Worm (Caenorhabditis elegans): ENCODE results near the gene dlc-5.

dlc-5 gene

DNA sequence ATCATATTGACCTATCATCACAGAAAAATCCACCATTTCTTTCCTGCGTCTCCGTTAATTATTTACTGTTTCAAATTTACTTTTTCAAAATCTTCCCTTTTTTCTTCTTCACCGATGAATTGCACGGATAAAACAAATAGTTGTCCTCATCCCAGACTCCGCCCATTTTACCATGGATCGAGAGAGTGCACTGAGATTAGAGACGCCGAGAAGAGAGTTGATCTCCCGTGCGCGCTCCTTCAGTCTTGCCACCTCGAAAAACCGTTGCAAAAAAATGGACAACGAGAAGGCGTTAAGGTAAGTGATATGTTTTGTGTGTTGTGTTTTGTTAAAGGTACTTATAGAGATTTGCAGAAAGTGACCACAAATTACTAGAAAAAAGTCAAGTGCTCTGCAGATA is at the start of gene dlc-5:
TSS of gene dlc-5 (plus strand) at position 154 of the 400 bp plus-strand sequence.
- no peak for TF ChIP-seq dao-5 (tag; optimal IDR thresholded peaks at IDR 0.05)
- no peak for TF ChIP-seq W03F9.2 (tag; optimal IDR thresholded peaks at IDR 0.05)

DNA sequence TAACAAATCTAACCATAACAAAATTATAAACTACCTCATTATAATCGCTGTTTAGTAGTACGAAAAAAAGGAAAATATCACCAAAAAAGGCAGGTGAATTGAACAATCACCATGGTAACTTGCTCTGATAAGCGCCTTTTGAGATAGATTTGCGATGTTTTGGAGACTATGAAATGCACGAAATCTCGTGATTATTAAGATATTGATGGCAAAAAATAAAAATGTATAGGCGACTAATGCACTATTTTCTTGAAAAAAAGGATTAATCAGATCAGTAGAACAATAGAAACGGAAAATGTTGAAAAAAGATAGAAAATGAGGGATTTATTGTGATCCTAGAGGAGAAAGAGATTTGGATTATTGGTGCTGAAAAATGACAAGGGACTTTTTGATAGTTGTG is 49.5 kb upstream of the dlc-5 start:
- TF ChIP-seq him-1 (tag; optimal IDR thresholded peaks at IDR 0.05) (no peak), W03F9.2 (tag; optimal IDR thresholded peaks at IDR 0.05) (no peak), dao-5 (tag; optimal IDR thresholded peaks at IDR 0.05) (no peak)

DNA sequence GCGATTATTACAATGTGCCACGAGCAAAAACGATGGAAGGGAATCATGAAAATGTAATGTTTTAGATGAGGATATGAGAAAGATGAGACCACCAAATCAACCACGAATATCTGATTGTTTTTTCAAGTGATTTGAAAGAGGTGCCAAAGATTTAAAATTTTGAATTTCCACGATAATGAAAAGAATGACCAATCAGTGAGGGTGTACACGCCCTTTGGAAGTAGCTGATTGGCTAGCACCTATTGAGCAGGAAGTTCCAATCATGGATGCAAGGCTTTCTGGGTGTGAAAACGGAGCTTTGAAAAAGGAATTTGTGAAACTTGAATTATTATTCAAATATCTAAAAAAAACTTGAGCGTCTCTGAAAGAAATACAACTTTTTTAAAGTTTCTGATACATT is 46.4 kb upstream of the dlc-5 start:
- TF ChIP-seq him-1 (tag; optimal IDR thresholded peaks at IDR 0.05) = no peak
- TF ChIP-seq W03F9.2 (tag; optimal IDR thresholded peaks at IDR 0.05) = no peak
- TF ChIP-seq dao-5 (tag; optimal IDR thresholded peaks at IDR 0.05) = no peak

DNA sequence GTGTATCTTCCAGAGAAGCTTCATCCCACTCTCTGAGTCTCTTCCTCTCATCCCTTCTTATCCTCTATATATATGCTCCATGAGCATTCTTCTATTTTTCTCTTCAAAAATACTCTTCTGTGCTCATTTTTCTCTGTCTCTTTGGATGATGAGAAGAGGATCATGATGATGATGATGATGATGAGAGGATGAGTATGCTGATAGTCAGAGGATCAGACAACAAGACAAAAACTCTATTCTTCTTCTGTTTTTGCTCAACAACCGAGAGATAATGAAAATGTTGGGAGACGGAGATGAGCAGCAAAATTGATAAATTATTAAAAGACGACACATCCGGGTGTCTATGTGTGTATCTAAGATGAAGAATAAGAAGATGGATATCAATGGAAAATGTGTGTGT is 44.7 kb upstream of the dlc-5 start:
- TF ChIP-seq dao-5 (tag; optimal IDR thresholded peaks at IDR 0.05) = no peak
- peak; percentile 57 for TF ChIP-seq him-1 (tag; optimal IDR thresholded peaks at IDR 0.05)
- no peak for TF ChIP-seq W03F9.2 (tag; optimal IDR thresholded peaks at IDR 0.05)

DNA sequence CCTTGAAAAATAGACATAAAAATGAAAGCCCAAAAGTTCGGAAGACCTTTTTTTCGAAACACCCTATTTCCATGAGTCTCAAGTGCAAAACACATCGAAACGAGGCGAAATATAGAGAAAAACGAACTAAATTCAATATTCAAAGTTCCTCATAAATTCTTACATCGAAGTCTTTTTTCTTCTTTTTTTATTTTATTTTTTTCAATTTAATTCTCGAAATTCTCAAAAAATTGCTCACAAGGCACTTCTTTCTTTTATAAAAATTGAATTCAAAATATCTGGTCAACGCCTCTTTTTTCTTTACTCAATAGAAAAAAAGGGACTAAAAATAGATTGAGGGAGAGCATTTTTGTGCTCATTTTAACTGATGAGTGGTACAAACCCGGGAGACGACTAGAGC is 42.8 kb upstream of the dlc-5 start:
- no peak for TF ChIP-seq dao-5 (tag; optimal IDR thresholded peaks at IDR 0.05)
- no peak for TF ChIP-seq W03F9.2 (tag; optimal IDR thresholded peaks at IDR 0.05)
- no peak for TF ChIP-seq him-1 (tag; optimal IDR thresholded peaks at IDR 0.05)

DNA sequence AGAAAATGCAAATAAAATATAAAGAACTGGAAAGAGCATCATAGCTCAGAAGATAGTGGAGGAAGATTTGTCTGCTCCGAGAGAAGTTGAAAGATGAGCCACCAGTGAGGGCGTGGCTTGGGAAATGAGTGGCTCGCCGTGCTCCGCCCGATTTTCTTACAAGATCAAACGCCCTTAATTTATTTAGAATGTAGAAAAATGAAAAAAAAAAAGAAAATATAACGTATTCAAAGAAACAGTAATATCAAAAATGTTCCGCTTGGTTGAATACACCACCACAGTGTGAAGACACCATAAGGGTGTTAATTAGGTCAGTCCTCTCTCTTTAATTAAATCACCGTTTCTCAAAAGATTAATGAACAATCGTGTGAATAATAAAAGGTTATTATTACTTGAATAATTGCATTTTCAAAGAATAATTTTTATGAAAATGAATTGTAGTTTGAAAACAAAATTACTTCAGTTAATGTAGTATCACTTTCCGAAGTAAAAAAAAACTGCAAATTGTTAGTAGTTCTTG is 35.6 kb upstream of the dlc-5 start, which contains the start of gene sfrp-1:
TSS of gene sfrp-1 (minus strand) at position 51 of the 520 bp plus-strand sequence.
- TF ChIP-seq dao-5 (tag; optimal IDR thresholded peaks at IDR 0.05) (no peak), W03F9.2 (tag; optimal IDR thresholded peaks at IDR 0.05) (no peak), him-1 (tag; optimal IDR thresholded peaks at IDR 0.05) (no peak)

DNA sequence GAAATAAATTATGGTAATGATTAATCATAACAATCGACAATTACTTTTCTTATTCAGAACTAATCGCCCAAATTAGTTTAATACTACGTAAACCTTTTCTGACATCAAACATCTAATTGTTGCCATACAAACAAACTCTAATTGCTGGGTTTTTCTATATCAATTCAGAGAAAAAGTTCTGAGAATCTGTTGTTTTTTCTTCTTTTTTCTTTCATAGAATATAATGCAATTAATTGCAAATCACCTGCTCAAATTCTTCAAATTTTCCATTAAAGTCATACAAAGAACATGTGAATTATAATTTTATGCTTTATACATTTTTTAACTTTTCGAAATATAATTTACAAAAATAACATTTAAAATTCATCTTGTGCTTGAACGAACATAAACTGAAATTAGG is 34.6 kb upstream of the dlc-5 start:
- TF ChIP-seq dao-5 (tag; optimal IDR thresholded peaks at IDR 0.05) (no peak), him-1 (tag; optimal IDR thresholded peaks at IDR 0.05) (no peak), W03F9.2 (tag; optimal IDR thresholded peaks at IDR 0.05) (no peak)

DNA sequence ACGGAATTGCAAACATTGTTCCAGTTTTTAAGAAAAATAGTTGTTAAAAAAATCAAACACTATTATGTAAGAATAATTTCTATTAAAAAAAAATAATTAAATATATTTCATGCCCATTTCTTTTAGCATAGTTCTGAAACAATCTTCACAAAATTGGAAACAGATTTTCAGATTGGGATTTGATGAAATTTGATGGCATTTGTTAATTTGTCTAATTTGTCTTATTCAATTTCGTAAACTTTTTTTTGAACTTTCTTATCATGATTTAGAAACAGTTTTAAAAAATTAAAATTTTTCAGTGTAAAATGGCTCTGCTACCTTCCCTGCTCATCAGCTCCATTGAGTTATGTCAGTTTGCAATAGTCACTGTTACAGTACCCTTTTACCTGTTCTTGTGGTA is 33.1 kb upstream of the dlc-5 start, which contains the start of gene srv-13:
TSS of gene srv-13 (plus strand) at position 301 of the 400 bp plus-strand sequence.
- TF ChIP-seq dao-5 (tag; optimal IDR thresholded peaks at IDR 0.05) (no peak), him-1 (tag; optimal IDR thresholded peaks at IDR 0.05) (no peak), W03F9.2 (tag; optimal IDR thresholded peaks at IDR 0.05) (no peak)

DNA sequence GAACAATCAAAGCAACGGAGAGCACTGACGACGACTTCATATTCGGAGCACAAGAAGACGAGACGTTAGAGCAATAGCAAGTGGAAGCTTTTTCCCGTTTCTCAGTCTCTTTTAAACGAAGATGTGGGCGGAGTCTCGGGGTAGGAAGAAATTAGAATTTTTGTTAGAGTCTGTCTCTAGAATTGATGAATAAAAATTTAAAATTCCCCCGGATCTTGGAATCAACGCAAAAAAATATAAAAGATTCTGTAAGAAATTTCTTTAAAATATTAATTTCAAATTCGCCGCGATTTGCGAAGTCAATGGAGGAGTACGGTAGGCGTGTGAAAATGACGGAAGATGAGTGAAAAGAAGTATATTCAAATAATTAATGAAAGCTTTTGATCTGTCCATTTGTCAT is 24.5 kb upstream of the dlc-5 start, which contains the start of gene nlp-71:
TSS of gene nlp-71 (minus strand) at position 101 of the 400 bp plus-strand sequence.
- no peak for TF ChIP-seq W03F9.2 (tag; optimal IDR thresholded peaks at IDR 0.05)
- no peak for TF ChIP-seq him-1 (tag; optimal IDR thresholded peaks at IDR 0.05)
- no peak for TF ChIP-seq dao-5 (tag; optimal IDR thresholded peaks at IDR 0.05)

DNA sequence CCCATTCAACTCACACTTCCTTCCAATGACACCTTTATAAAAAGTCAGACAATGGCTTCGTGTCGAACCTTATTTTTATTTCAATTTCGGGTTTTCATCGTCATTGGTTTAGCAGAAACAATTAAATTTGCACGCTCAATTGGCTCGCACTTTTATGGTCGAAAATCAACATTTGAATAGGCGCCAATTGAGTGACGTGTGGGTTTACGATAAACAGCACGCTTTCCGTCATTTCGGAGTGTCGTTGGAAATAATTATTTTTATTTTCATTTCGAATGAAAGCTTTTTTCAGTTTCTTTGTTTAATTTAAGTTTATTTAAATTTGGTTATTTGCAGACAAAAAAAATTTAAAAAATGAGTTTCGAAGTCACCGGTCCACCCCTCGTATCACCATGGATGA is 22.9 kb upstream of the dlc-5 start, which contains the start of gene exos-2:
TSS of gene exos-2 (plus strand) at position 330 of the 400 bp plus-strand sequence.
- TF ChIP-seq him-1 (tag; optimal IDR thresholded peaks at IDR 0.05) (no peak), W03F9.2 (tag; optimal IDR thresholded peaks at IDR 0.05) (no peak), dao-5 (tag; optimal IDR thresholded peaks at IDR 0.05) (no peak)

DNA sequence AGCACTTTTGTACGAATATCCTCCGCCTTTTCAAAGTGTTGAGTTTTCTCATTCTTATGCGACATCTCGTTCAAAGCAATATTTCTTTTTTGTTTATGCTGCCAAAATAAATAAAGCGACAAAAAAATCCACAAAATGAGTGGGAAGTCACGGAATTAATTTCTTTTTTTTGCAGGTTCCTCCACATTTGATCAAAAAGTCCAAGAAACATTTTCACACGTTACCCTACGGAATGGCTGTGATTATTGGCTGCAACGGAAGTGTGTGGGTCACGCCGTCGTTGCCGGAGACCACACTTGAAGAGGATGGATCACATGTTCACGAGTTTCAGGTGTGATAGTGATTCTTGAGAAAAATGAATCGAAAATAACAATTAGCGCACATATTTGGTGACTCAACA is 21.5 kb upstream of the dlc-5 start, which contains the start of gene Y73B6BL.22:
TSS of gene Y73B6BL.22 (minus strand) at position 101 of the 400 bp plus-strand sequence.
- no peak for TF ChIP-seq him-1 (tag; optimal IDR thresholded peaks at IDR 0.05)
- TF ChIP-seq W03F9.2 (tag; optimal IDR thresholded peaks at IDR 0.05) = no peak
- TF ChIP-seq dao-5 (tag; optimal IDR thresholded peaks at IDR 0.05) = no peak

DNA sequence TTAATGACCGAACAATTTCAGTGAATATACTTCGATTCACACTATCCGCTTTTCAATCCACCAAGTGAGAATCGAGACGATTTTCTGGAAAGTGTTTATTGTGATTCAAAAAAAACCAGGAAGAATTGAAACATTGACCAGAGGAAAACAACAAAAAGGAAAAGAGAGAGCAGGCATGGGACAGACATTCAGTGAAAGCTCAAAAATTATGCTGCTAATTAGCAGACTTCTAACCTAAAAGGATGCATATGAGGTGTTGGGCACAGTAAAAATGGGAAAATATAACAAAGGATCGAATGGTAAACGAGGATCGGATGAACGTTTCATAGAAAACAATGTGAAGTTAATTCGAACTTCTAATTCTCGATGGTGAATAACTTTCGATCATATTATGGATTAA is 20.4 kb upstream of the dlc-5 start:
- no peak for TF ChIP-seq him-1 (tag; optimal IDR thresholded peaks at IDR 0.05)
- no peak for TF ChIP-seq W03F9.2 (tag; optimal IDR thresholded peaks at IDR 0.05)
- no peak for TF ChIP-seq dao-5 (tag; optimal IDR thresholded peaks at IDR 0.05)

DNA sequence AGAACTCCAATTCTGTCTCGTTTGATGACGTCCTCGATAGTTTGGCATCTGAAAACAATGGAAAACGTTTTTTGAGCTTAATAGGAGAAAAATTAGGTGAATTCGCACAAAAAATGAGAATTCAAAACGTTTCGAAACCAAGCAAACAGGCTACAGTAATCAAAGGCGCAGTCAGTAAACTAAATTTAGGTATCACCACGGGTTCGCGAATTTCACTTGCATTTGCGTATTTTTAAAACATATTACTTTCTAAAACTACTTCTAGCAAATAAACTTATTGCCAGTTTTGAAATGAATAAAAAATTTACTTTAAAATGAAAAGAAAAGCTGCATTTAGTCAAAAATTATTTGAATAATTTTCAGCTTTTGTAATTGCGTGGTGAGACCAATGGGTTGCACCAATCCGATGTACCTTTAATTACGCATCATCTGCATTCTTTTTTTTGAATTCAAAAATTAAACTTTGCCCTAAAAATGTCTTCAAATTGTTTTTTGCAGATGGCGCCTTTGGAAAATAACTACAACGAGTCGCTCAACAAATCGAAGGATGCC is 18.9 kb upstream of the dlc-5 start, which contains the start of the genes Y73B6BL.23 and htp-2:
TSS of gene Y73B6BL.23 (minus strand) at position 51 of the 552 bp plus-strand sequence.
TSS of gene htp-2 (plus strand) at position 492 of the 552 bp plus-strand sequence.
- TF ChIP-seq him-1 (tag; optimal IDR thresholded peaks at IDR 0.05) = no peak
- no peak for TF ChIP-seq dao-5 (tag; optimal IDR thresholded peaks at IDR 0.05)
- TF ChIP-seq W03F9.2 (tag; optimal IDR thresholded peaks at IDR 0.05) = no peak

DNA sequence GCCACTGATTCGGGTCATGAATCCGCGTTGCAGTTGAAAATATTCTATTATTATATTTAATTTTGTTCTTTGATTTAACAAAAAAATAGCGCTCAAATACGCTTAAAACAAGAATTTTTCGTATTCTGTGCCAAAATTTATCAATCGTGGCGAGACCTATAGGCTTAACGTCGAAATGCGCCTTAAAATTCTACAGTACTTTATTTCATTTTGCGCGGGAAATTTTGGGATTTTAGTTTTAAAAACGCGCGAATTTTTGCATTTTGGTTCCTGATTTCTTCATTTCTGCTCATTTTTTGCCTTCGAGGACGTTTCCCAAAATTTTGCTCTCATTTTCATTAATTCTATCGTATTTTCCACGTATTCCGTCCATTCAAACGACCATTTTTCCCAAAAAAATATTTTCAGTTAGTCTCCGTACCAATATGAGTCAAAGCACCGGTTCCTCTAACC is 16.8 kb upstream of the dlc-5 start, which contains the start of gene puf-11:
TSS of gene puf-11 (plus strand) at position 403 of the 453 bp plus-strand sequence.
- no peak for TF ChIP-seq dao-5 (tag; optimal IDR thresholded peaks at IDR 0.05)
- no peak for TF ChIP-seq W03F9.2 (tag; optimal IDR thresholded peaks at IDR 0.05)
- no peak for TF ChIP-seq him-1 (tag; optimal IDR thresholded peaks at IDR 0.05)

Data from whole organism, L4/young adult.